Fruit fly (Drosophila melanogaster) whole organism, embryonic: ENCODE results near the gene CG46309.

Experiments
- Adf1 ChIP-seq: fragments of 200-800 bp; sonication (Bioruptor generic); IDR thresholded peaks from 2 replicates; pipeline ENCODE4 v1.3.6; 2022; ENCODE audit warnings: missing biosample characterization, missing genetic modification characterization
- CG1024 ChIP-seq: fragments of 200-800 bp; sonication (Bioruptor generic); IDR thresholded peaks from 2 replicates; pipeline ENCODE4 v1.3.6; 2022; ENCODE audit warnings: missing biosample characterization, missing genetic modification characterization
- CG10321 ChIP-seq: fragments of 200-800 bp; sonication (Bioruptor generic); IDR thresholded peaks from 2 replicates; pipeline ENCODE4 v1.3.6; 2022; ENCODE audit warnings: missing biosample characterization, missing genetic modification characterization
- CG10654 ChIP-seq: fragments of 200-800 bp; sonication (Bioruptor generic); optimal IDR thresholded peaks from 2 replicates; lab custom pipeline; 2016; ENCODE audit warnings: missing biosample characterization, missing genetic modification characterization
- CG16863 ChIP-seq: fragments of 200-800 bp; sonication (Bioruptor generic); optimal IDR thresholded peaks from 3 replicates; lab custom pipeline; 2016; ENCODE audit warnings: missing biosample characterization, missing genetic modification characterization
- CG17385 ChIP-seq: fragments of 200-800 bp; sonication (Bioruptor generic); optimal IDR thresholded peaks from 3 replicates; lab custom pipeline; 2018; ENCODE audit warnings: missing biosample characterization, mild to moderate bottlenecking, missing genetic modification characterization
- CG17912 ChIP-seq: fragments of 200-800 bp; sonication (Bioruptor generic); optimal IDR thresholded peaks from 2 replicates; lab custom pipeline; 2018; ENCODE audit warnings: missing biosample characterization, mild to moderate bottlenecking, missing genetic modification characterization
- CG1792 ChIP-seq: fragments of 200-800 bp; sonication (Bioruptor generic); optimal IDR thresholded peaks from 2 replicates; lab custom pipeline; 2016; ENCODE audit warnings: missing biosample characterization, missing genetic modification characterization
- CG18599 ChIP-seq: fragments of 200-800 bp; sonication (Bioruptor generic); optimal IDR thresholded peaks from 3 replicates; lab custom pipeline; 2017; ENCODE audit warnings: missing biosample characterization, missing genetic modification characterization, mild to moderate bottlenecking, moderate library complexity, missing genetic modification reagents
- CG3163 ChIP-seq: fragments of 200-800 bp; sonication (Bioruptor generic); optimal IDR thresholded peaks from 3 replicates; lab custom pipeline; 2016; ENCODE audit warnings: missing biosample characterization, missing genetic modification characterization
- CG32772 ChIP-seq: fragments of 200-800 bp; sonication (Bioruptor generic); IDR thresholded peaks from 2 replicates; pipeline ENCODE4 v1.3.6; 2022; ENCODE audit warnings: missing biosample characterization, missing genetic modification characterization
- CG3407 ChIP-seq: fragments of 200-800 bp; sonication (Bioruptor generic); optimal IDR thresholded peaks from 2 replicates; lab custom pipeline; 2018; ENCODE audit warnings: missing biosample characterization, mild to moderate bottlenecking, missing genetic modification characterization
- CG34224 ChIP-seq: fragments of 200-800 bp; sonication (Bioruptor generic); IDR thresholded peaks from 3 replicates; pipeline ENCODE4 v1.3.6; 2022; ENCODE audit warnings: missing biosample characterization, missing genetic modification characterization; ENCODE audit not compliant: partially characterized antibody
- CG34422 ChIP-seq: fragments of 200-800 bp; sonication (Bioruptor generic); IDR thresholded peaks from 3 replicates; pipeline ENCODE4 v1.3.6; 2022; ENCODE audit warnings: missing biosample characterization, missing genetic modification characterization
- CG6654 ChIP-seq: fragments of 200-800 bp; sonication (Bioruptor generic); optimal IDR thresholded peaks from 2 replicates; lab custom pipeline; 2017; ENCODE audit warnings: missing biosample characterization, mild to moderate bottlenecking, missing genetic modification characterization
- CG7786 ChIP-seq: fragments of 200-800 bp; sonication (Bioruptor generic); optimal IDR thresholded peaks from 2 replicates; lab custom pipeline; 2016; ENCODE audit warnings: missing biosample characterization, missing genetic modification characterization
- CG7987 ChIP-seq: fragments of 200-800 bp; sonication (Bioruptor generic); optimal IDR thresholded peaks from 2 replicates; lab custom pipeline; 2018; ENCODE audit warnings: missing biosample characterization, mild to moderate bottlenecking, missing genetic modification characterization, moderate library complexity
- CG8290 ChIP-seq, 3 experiments: fragments of 200-800 bp; sonication (Bioruptor generic); optimal IDR thresholded peaks; 2 replicates each; lab custom pipeline; 2016 to 2019; ENCODE audit warnings: missing biosample characterization in 3 of 3, missing genetic modification characterization in 3 of 3, mild to moderate bottlenecking in 2 of 3, moderate library complexity in 1 of 3
- CG9932 ChIP-seq: fragments of 200-800 bp; sonication (Bioruptor generic); IDR thresholded peaks from 2 replicates; pipeline ENCODE4 v1.3.6; 2022; ENCODE audit warnings: missing biosample characterization, missing genetic modification characterization
- CkIIα-i1 ChIP-seq: fragments of 200-800 bp; sonication (Bioruptor generic); IDR thresholded peaks from 2 replicates; pipeline ENCODE4 v1.3.6; 2022; ENCODE audit warnings: missing biosample characterization, missing genetic modification characterization
- Ets65A ChIP-seq: fragments of 200-800 bp; sonication (Bioruptor generic); peaks from one replicate; lab custom pipeline; 2016; ENCODE audit warnings: missing biosample characterization, missing genetic modification characterization
- Hmr ChIP-seq: fragments of 200-800 bp; sonication (Bioruptor generic); optimal IDR thresholded peaks from 3 replicates; lab custom pipeline; 2017; ENCODE audit warnings: mild to moderate bottlenecking, missing biosample characterization, missing genetic modification reagents, missing genetic modification characterization
- Hr51 ChIP-seq, 2 experiments: fragments of 200-800 bp; sonication (Bioruptor generic); optimal IDR thresholded peaks; 2 replicates in 1 of 2; 3 replicates in 1 of 2; lab custom pipeline; 2016 to 2018; ENCODE audit warnings: missing biosample characterization in 2 of 2, missing genetic modification characterization in 2 of 2, mild to moderate bottlenecking in 1 of 2, moderate library complexity in 1 of 2
- MESR4 ChIP-seq: fragments of 200-800 bp; sonication (Bioruptor generic); optimal IDR thresholded peaks from 2 replicates; lab custom pipeline; 2018; ENCODE audit warnings: missing biosample characterization, mild to moderate bottlenecking, missing genetic modification characterization, moderate library complexity
- Rfx ChIP-seq: fragments of 200-800 bp; sonication (Bioruptor generic); IDR thresholded peaks from 2 replicates; pipeline ENCODE4 v1.3.6; 2022; ENCODE audit warnings: missing biosample characterization, missing genetic modification characterization
- Scr ChIP-seq: fragments of 200-800 bp; sonication (Bioruptor generic); IDR thresholded peaks from 2 replicates; pipeline ENCODE4 v1.3.6; 2022; ENCODE audit warnings: missing biosample characterization, missing genetic modification characterization; ENCODE audit not compliant: partially characterized antibody
- Sin3A ChIP-seq: fragments of >200 bp; optimal IDR thresholded peaks from 2 replicates; lab custom pipeline; 2018
- Six4 ChIP-seq: fragments of 200-800 bp; sonication (Bioruptor generic); optimal IDR thresholded peaks from 2 replicates; lab custom pipeline; 2016; ENCODE audit warnings: missing biosample characterization, missing genetic modification characterization
- Sry-δ ChIP-seq: fragments of 200-800 bp; sonication (Bioruptor generic); optimal IDR thresholded peaks from 2 replicates; lab custom pipeline; 2016; ENCODE audit warnings: missing biosample characterization, missing genetic modification characterization
- Usf ChIP-seq: fragments of 200-800 bp; sonication (Bioruptor generic); optimal IDR thresholded peaks from 2 replicates; lab custom pipeline; 2017; ENCODE audit warnings: missing genotype, missing biosample characterization, missing genetic modification characterization
- Vsx1 ChIP-seq: fragments of 200-800 bp; sonication (Bioruptor generic); optimal IDR thresholded peaks from 2 replicates; lab custom pipeline; 2017; ENCODE audit warnings: missing biosample characterization, mild to moderate bottlenecking, missing genetic modification characterization, missing genetic modification reagents
- ase ChIP-seq: fragments of 200-800 bp; sonication (Bioruptor generic); IDR thresholded peaks from 3 replicates; pipeline ENCODE4 v1.3.6; 2022; ENCODE audit warnings: missing biosample characterization, missing genetic modification characterization
- da ChIP-seq: fragments of 200-800 bp; sonication (Bioruptor generic); optimal IDR thresholded peaks from 2 replicates; lab custom pipeline; 2016; ENCODE audit warnings: missing biosample characterization, missing genetic modification characterization
- dimm ChIP-seq: fragments of 200-800 bp; sonication (Bioruptor generic); IDR thresholded peaks from 2 replicates; pipeline ENCODE4 v1.3.6; 2022; ENCODE audit warnings: missing biosample characterization, missing genetic modification characterization
- exex ChIP-seq: fragments of 200-800 bp; sonication (Bioruptor generic); optimal IDR thresholded peaks from 4 replicates; lab custom pipeline; 2018; ENCODE audit warnings: missing biosample characterization, mild to moderate bottlenecking, missing genetic modification characterization, moderate library complexity
- fru ChIP-seq: fragments of >200 bp; optimal IDR thresholded peaks from 2 replicates; lab custom pipeline; 2017
- grn ChIP-seq: fragments of 200-800 bp; sonication (Bioruptor generic); optimal IDR thresholded peaks from 3 replicates; lab custom pipeline; 2017; ENCODE audit warnings: missing biosample characterization, missing genetic modification characterization
- gro ChIP-seq: fragments of 200-800 bp; sonication (Bioruptor generic); optimal IDR thresholded peaks from 2 replicates; lab custom pipeline; 2016; ENCODE audit warnings: missing biosample characterization, missing genetic modification characterization
- her ChIP-seq: fragments of 200-800 bp; sonication (Bioruptor generic); optimal IDR thresholded peaks from 2 replicates; lab custom pipeline; 2016; ENCODE audit warnings: missing biosample characterization, missing genetic modification characterization
- hth ChIP-seq: fragments of >200 bp; optimal IDR thresholded peaks from 2 replicates; lab custom pipeline; 2017; ENCODE audit warnings: inconsistent platforms
- luna ChIP-seq: fragments of 200-800 bp; sonication (Bioruptor generic); optimal IDR thresholded peaks from 2 replicates; lab custom pipeline; 2016; ENCODE audit warnings: missing biosample characterization, missing genetic modification characterization
- nau ChIP-seq: fragments of 200-800 bp; sonication (Bioruptor generic); optimal IDR thresholded peaks from 3 replicates; lab custom pipeline; 2017; ENCODE audit warnings: missing biosample characterization, mild to moderate bottlenecking, missing genetic modification characterization, missing genetic modification reagents
- nerfin-1 ChIP-seq: fragments of 200-800 bp; sonication (Bioruptor generic); optimal IDR thresholded peaks from 3 replicates; lab custom pipeline; 2019; ENCODE audit warnings: missing biosample characterization, mild to moderate bottlenecking, missing genetic modification characterization, moderate library complexity
- psq ChIP-seq: fragments of 200-800 bp; sonication (Bioruptor generic); optimal IDR thresholded peaks from 2 replicates; lab custom pipeline; 2017; ENCODE audit warnings: missing biosample characterization, missing genetic modification characterization
- rib ChIP-seq: fragments of 200-800 bp; sonication (Bioruptor generic); IDR thresholded peaks from 2 replicates; pipeline ENCODE4 v1.3.6; 2022; ENCODE audit warnings: missing biosample characterization, missing genetic modification characterization
- row ChIP-seq: fragments of 200-800 bp; sonication (Bioruptor generic); IDR thresholded peaks from 3 replicates; pipeline ENCODE4 v1.3.6; 2022; ENCODE audit warnings: missing biosample characterization, missing genetic modification characterization
- run ChIP-seq: fragments of 200-800 bp; sonication (Bioruptor generic); optimal IDR thresholded peaks from 3 replicates; lab custom pipeline; 2018; ENCODE audit warnings: missing biosample characterization, mild to moderate bottlenecking, missing genetic modification characterization
- sna ChIP-seq: fragments of 200-800 bp; sonication (Bioruptor generic); IDR thresholded peaks from 2 replicates; pipeline ENCODE4 v1.3.6; 2022; ENCODE audit warnings: missing biosample characterization, missing genetic modification characterization; ENCODE audit not compliant: partially characterized antibody
- sug ChIP-seq: fragments of 200-800 bp; optimal IDR thresholded peaks from 2 replicates; lab custom pipeline; 2019; ENCODE audit warnings: missing biosample characterization, mild to moderate bottlenecking, missing genetic modification characterization, moderate library complexity
- tgo ChIP-seq: fragments of 200-800 bp; sonication (Bioruptor generic); IDR thresholded peaks from 3 replicates; pipeline ENCODE4 v1.3.6; 2022; ENCODE audit warnings: missing biosample characterization, missing genetic modification characterization
- trem ChIP-seq: fragments of 200-800 bp; optimal IDR thresholded peaks from 3 replicates; lab custom pipeline; 2019; ENCODE audit warnings: missing biosample characterization, mild to moderate bottlenecking, missing genetic modification characterization, moderate library complexity
- usp ChIP-seq: fragments of >200 bp; optimal IDR thresholded peaks from 2 replicates; lab custom pipeline; 2017; ENCODE audit warnings: missing biosample characterization, missing genetic modification characterization
- wor ChIP-seq: fragments of 200-800 bp; sonication (Bioruptor generic); IDR thresholded peaks from 2 replicates; pipeline ENCODE4 v1.3.6; 2022; ENCODE audit warnings: missing biosample characterization, missing genetic modification characterization
- yki ChIP-seq: fragments of >200 bp; optimal IDR thresholded peaks from 3 replicates; lab custom pipeline; 2018

CG46309 gene

dm6 chr2L:16271486-16271806, 19.9 kb upstream of the CG46309 start (continued):
- TF ChIP-seq usp (GFP tag; lab: Kevin White, UChicago) (no peak), CG10654 (no peak), tgo (no peak), hth (lab: Kevin White, UChicago) (no peak), rib (GFP tag; lab: Robert Waterston, UW) (no peak), CG8290 (GFP tag; optimal IDR thresholded peaks at IDR 0.05; lab: Kevin White, UChicago) (no peak), CG8290 (tag; optimal IDR thresholded peaks at IDR 0.05; lab: Kevin White, UChicago) (peak in 1 of 2 experiments; percentile 63), CG32772 (GFP tag; lab: Robert Waterston, UW) (no peak), Sry-δ (GFP tag; lab: Kevin White, UChicago) (no peak), CG10321 (GFP tag; lab: Robert Waterston, UW) (no peak), exex (no peak), da (GFP tag; lab: Kevin White, UChicago) (peak; percentile 55), CG1024 (no peak), CG1792 (GFP tag; lab: Kevin White, UChicago) (no peak), row (GFP tag; lab: Robert Waterston, UW) (no peak), sug (tag; lab: Kevin White, UChicago) (peak; percentile 71), Scr (GFP tag; lab: Robert Waterston, UW) (no peak), Adf1 (no peak), CkIIα-i1 (GFP tag; lab: Robert Waterston, UW) (no peak), CG9932 (no peak), CG3163 (GFP tag; lab: Kevin White, UChicago) (no peak), CG34422 (no peak), ase (GFP tag; lab: Robert Waterston, UW) (no peak), Rfx (no peak), CG7987 (GFP tag; lab: Kevin White, UChicago) (peak; percentile 81), wor (GFP tag; lab: Robert Waterston, UW) (no peak), trem (tag; lab: Kevin White, UChicago) (no peak), CG6654 (GFP tag; lab: Kevin White, UChicago) (no peak), CG34224 (GFP tag; lab: Robert Waterston, UW) (no peak), gro (GFP tag; lab: Kevin White, UChicago) (peak; percentile 21), Sin3A (lab: Kevin White, UChicago) (no peak), run (tag; lab: Kevin White, UChicago) (peak; percentile 65), nau (GFP tag; lab: Kevin White, UChicago) (peak; percentile 51), Hmr (GFP tag; lab: Kevin White, UChicago) (no peak), Hr51 (GFP tag; optimal IDR thresholded peaks at IDR 0.05; lab: Kevin White, UChicago) (no peak), CG17912 (GFP tag; lab: Kevin White, UChicago) (peak; percentile 6), Usf (GFP tag; lab: Kevin White, UChicago) (no peak), Six4 (GFP tag; lab: Kevin White, UChicago) (no peak), Ets65A (GFP tag; lab: Kevin White, UChicago) (no peak), CG17385 (GFP tag; lab: Kevin White, UChicago) (no peak), grn (GFP tag; lab: Kevin White, UChicago) (no peak), psq (GFP tag; lab: Kevin White, UChicago) (no peak), MESR4 (GFP tag; lab: Kevin White, UChicago) (no peak), CG16863 (no peak), fru (lab: Kevin White, UChicago) (no peak), luna (GFP tag; lab: Kevin White, UChicago) (peak; percentile 13), CG18599 (GFP tag; lab: Kevin White, UChicago) (no peak), CG3407 (GFP tag; lab: Kevin White, UChicago) (no peak), nerfin-1 (no peak), her (no peak), yki (no peak), CG7786 (GFP tag; lab: Kevin White, UChicago) (no peak), Vsx1 (GFP tag; lab: Kevin White, UChicago) (no peak), dimm (GFP tag; lab: Robert Waterston, UW) (no peak), sna (GFP tag; lab: Robert Waterston, UW) (no peak)
